Fruit fly (Drosophila melanogaster) Kc167 (cell line): ENCODE data around the gene Hex-t1.

Experiments
- Myc ChIP-seq: fragments of >200 bp; optimal IDR thresholded peaks from 2 replicates; lab custom pipeline; 2017; ENCODE audit warnings: missing external identifiers
- Sin3A ChIP-seq: fragments of >200 bp; optimal IDR thresholded peaks from 2 replicates; lab custom pipeline; 2018; ENCODE audit warnings: missing external identifiers
- h ChIP-seq: fragments of >200 bp; optimal IDR thresholded peaks from 3 replicates; lab custom pipeline; 2018; ENCODE audit warnings: missing external identifiers
- insv ChIP-seq: fragments of >200 bp; optimal IDR thresholded peaks from 3 replicates; lab custom pipeline; 2018; ENCODE audit warnings: missing external identifiers
- psq ChIP-seq: fragments of >200 bp; optimal IDR thresholded peaks from 2 replicates; lab custom pipeline; 2017; ENCODE audit warnings: missing external identifiers
- ttk ChIP-seq: sonication (Bioruptor generic); optimal IDR thresholded peaks from 2 replicates; lab custom pipeline; 2017; ENCODE audit warnings: missing external identifiers

dm6 chr3R:26479208-26479607 lies 30.3 kb downstream of the Hex-t1 start:
- TF ChIP-seq Sin3A (lab: Kevin White, UChicago) (no peak), psq (no peak), h (lab: Kevin White, UChicago) (no peak), ttk (lab: Kevin White, UChicago) (no peak), Myc (lab: Kevin White, UChicago) (no peak), insv (lab: Kevin White, UChicago) (no peak)
